Fruit fly (Drosophila melanogaster) S2 (cell line): ENCODE results near the gene CG6785.
"Not testable (repeated sequence)": the region's sequence is repeated elsewhere in the genome, so short reads cannot be mapped to it uniquely, and the experiment has no call there.

Experiments used
- CG8478 ChIP-seq: fragments of >200 bp; optimal IDR thresholded peaks from 2 replicates; lab custom pipeline; 2018
- CTCF ChIP-seq, 2 experiments: fragments of >200 bp; optimal IDR thresholded peaks; 2 replicates each; lab custom pipeline; 2018

The CG6785 gene

DNA sequence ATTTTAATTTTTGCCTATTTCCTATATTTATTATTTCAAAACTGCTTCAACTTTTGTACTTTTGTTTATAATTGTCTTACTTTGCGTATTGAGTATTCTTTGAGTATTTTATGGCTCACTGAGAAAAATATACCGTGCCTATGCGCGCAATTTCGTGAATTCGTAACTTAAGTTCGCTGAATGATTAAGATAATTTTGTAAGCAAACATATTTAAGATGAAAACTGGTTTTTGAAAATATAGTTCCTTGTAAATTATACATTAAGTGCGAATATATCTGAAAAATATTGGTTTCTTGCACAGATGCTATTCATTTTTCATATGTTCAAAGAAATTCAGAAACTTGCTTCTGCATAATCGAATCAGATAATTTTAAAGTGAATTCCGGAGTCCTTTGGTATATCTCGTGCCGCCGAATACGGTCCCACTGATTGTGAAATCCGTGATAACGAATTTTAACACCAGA is 45.7 kb downstream of the CG6785 start, which contains the start of the genes CG18787 and Nfs1:
CG18787 (minus strand) TSS at position 101 of the 465 bp plus-strand sequence.
Nfs1 (plus strand) TSS at position 415 of the 465 bp plus-strand sequence.
- not testable (repeated sequence) for TF ChIP-seq CTCF (optimal IDR thresholded peaks at IDR 0.05; lab: Kevin White, UChicago); CG8478 (lab: Kevin White, UChicago)

DNA sequence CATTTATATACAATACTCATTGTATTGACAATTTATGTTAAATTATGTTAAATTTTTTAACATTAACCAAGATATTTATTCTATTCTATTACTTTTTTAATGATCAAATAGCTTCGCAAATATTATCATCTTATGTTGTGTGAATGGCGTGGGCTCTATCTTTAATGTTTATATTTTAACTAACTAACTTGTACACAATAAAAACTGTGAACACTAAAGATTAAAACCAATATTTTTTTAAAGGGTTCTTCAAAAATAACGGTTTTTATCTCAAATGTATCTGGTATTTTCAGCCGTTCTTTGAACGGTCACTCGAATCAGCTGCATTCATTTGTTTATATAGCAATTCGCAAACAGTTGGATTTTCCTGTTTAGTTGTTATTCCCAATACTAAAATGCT is 48.5 kb downstream of the CG6785 start, which contains the start of gene Ada1-1:
Ada1-1 (plus strand) TSS at position 301 of the 400 bp plus-strand sequence.
- not testable (repeated sequence) for TF ChIP-seq CG8478 (lab: Kevin White, UChicago); CTCF (optimal IDR thresholded peaks at IDR 0.05; lab: Kevin White, UChicago)

- not testable (repeated sequence) for TF ChIP-seq CG8478 (lab: Kevin White, UChicago); CTCF (optimal IDR thresholded peaks at IDR 0.05; lab: Kevin White, UChicago)
Measured at dm6 chr2L:11995332-11995790, 49.6 kb downstream of the CG6785 start, which contains the start of the genes CG18789 and Qtzl. CG18789 (minus strand) TSS chr2L:11995432. Qtzl (plus strand) TSS chr2L:11995740.

dm6 chr2L:11992602-11993001 is 52.4 kb downstream of the CG6785 start, which contains the start of gene Ada1-2:
Ada1-2 (plus strand) TSS chr2L:11992902.
- TF ChIP-seq CTCF (optimal IDR thresholded peaks at IDR 0.05; lab: Kevin White, UChicago); CG8478 (lab: Kevin White, UChicago): not testable (repeated sequence)
